Fruit fly (Drosophila melanogaster) whole organism, embryonic: Measurements from ENCODE around the gene CG10948.

Source experiments
- ATbp ChIP-seq: fragments of 200-800 bp; sonication (Bioruptor generic); optimal IDR thresholded peaks from 2 replicates; lab custom pipeline; 2017; ENCODE audit warnings: missing biosample characterization, mild to moderate bottlenecking, missing genetic modification characterization, missing genetic modification reagents
- Atf3 ChIP-seq: fragments of 200-800 bp; sonication (Bioruptor generic); optimal IDR thresholded peaks from 3 replicates; lab custom pipeline; 2016; ENCODE audit warnings: missing biosample characterization, missing genetic modification characterization
- CG10431 ChIP-seq: fragments of 200-800 bp; sonication (Bioruptor generic); optimal IDR thresholded peaks from 3 replicates; lab custom pipeline; 2018; ENCODE audit warnings: missing biosample characterization, mild to moderate bottlenecking, missing genetic modification characterization
- CG10543 ChIP-seq: fragments of 200-800 bp; sonication (Bioruptor generic); optimal IDR thresholded peaks from 3 replicates; lab custom pipeline; 2017; ENCODE audit warnings: missing biosample characterization, mild to moderate bottlenecking, missing genetic modification characterization, moderate library complexity
- CG13424 ChIP-seq: fragments of 200-800 bp; sonication (Bioruptor generic); optimal IDR thresholded peaks from 2 replicates; lab custom pipeline; 2019; ENCODE audit warnings: missing biosample characterization, mild to moderate bottlenecking, missing genetic modification characterization, moderate library complexity
- CG13894 ChIP-seq: fragments of 200-800 bp; sonication (Bioruptor generic); optimal IDR thresholded peaks from 3 replicates; lab custom pipeline; 2018; ENCODE audit warnings: missing biosample characterization, mild to moderate bottlenecking, missing genetic modification characterization, moderate library complexity
- CG14710 ChIP-seq: fragments of 200-800 bp; sonication (Bioruptor generic); optimal IDR thresholded peaks from 3 replicates; lab custom pipeline; 2019; ENCODE audit warnings: missing biosample characterization, mild to moderate bottlenecking, missing genetic modification characterization, moderate library complexity
- CG2875 ChIP-seq: fragments of 200-800 bp; sonication (Bioruptor generic); optimal IDR thresholded peaks from 2 replicates; lab custom pipeline; 2017; ENCODE audit warnings: missing biosample characterization, mild to moderate bottlenecking, missing genetic modification characterization, missing genetic modification reagents
- CG31224 ChIP-seq: fragments of 200-800 bp; sonication (Bioruptor generic); IDR thresholded peaks from 2 replicates; pipeline ENCODE4 v1.3.6; 2022; ENCODE audit warnings: missing biosample characterization, missing genetic modification characterization
- CG3838 ChIP-seq: fragments of 200-800 bp; sonication (Bioruptor generic); optimal IDR thresholded peaks from 3 replicates; lab custom pipeline; 2016; ENCODE audit warnings: missing biosample characterization, missing genetic modification characterization
- CG43689 ChIP-seq: fragments of 200-800 bp; sonication (Bioruptor generic); IDR thresholded peaks from 2 replicates; pipeline ENCODE4 v1.3.6; 2022; ENCODE audit warnings: missing biosample characterization, missing genetic modification characterization
- CG5180 ChIP-seq: fragments of 200-800 bp; sonication (Bioruptor generic); optimal IDR thresholded peaks from 3 replicates; lab custom pipeline; 2017; ENCODE audit warnings: missing biosample characterization, missing genetic modification characterization, mild to moderate bottlenecking, moderate library complexity, missing genetic modification reagents
- CG5953 ChIP-seq: fragments of 200-800 bp; sonication (Bioruptor generic); IDR thresholded peaks from 2 replicates; pipeline ENCODE4 v1.3.6; 2022; ENCODE audit warnings: missing biosample characterization, missing genetic modification characterization
- CG8478 ChIP-seq: fragments of >200 bp; optimal IDR thresholded peaks from 2 replicates; lab custom pipeline; 2018
- Dek ChIP-seq: fragments of 200-800 bp; sonication (Bioruptor generic); optimal IDR thresholded peaks from 3 replicates; lab custom pipeline; 2019; ENCODE audit warnings: missing biosample characterization, mild to moderate bottlenecking, missing genetic modification characterization, moderate library complexity
- Drgx ChIP-seq: fragments of 200-800 bp; sonication (Bioruptor generic); IDR thresholded peaks from 2 replicates; pipeline ENCODE4 v1.3.6; 2022; ENCODE audit warnings: missing biosample characterization, missing genetic modification characterization
- Eip74EF ChIP-seq, 2 experiments: fragments of 200-800 bp in 1 of 2; fragments of >200 bp in 1 of 2; sonication (Bioruptor generic) in 1 of 2; optimal IDR thresholded peaks; 2 replicates each; lab custom pipeline; 2017 to 2019; ENCODE audit warnings: missing biosample characterization in 2 of 2, missing genetic modification characterization in 2 of 2, mild to moderate bottlenecking in 1 of 2, moderate library complexity in 1 of 2
- Gug ChIP-seq: fragments of 200-800 bp; sonication (Bioruptor generic); IDR thresholded peaks from 4 replicates; pipeline ENCODE4 v1.3.6; 2022; ENCODE audit warnings: missing biosample characterization, missing genetic modification characterization
- HLH3B ChIP-seq: fragments of 200-800 bp; sonication (Bioruptor generic); IDR thresholded peaks from 2 replicates; pipeline ENCODE4 v1.3.6; 2022; ENCODE audit warnings: missing biosample characterization, missing genetic modification characterization
- HLH4C ChIP-seq: fragments of 200-800 bp; sonication (Bioruptor generic); IDR thresholded peaks from 3 replicates; pipeline ENCODE4 v1.3.6; 2022; ENCODE audit warnings: missing biosample characterization, missing genetic modification characterization; ENCODE audit not compliant: partially characterized antibody
- Lpt ChIP-seq: fragments of >200 bp; optimal IDR thresholded peaks from 2 replicates; lab custom pipeline; 2018; ENCODE audit warnings: missing biosample characterization, missing genetic modification characterization
- Myb ChIP-seq: fragments of 200-800 bp; sonication (Bioruptor generic); optimal IDR thresholded peaks from 2 replicates; lab custom pipeline; 2016; ENCODE audit warnings: missing biosample characterization, missing genetic modification characterization
- NC2α ChIP-seq: fragments of 200-800 bp; sonication (Bioruptor generic); optimal IDR thresholded peaks from 2 replicates; lab custom pipeline; 2016; ENCODE audit warnings: missing biosample characterization, missing genetic modification characterization
- Nf-YA ChIP-seq: fragments of 200-800 bp; sonication (Bioruptor generic); IDR thresholded peaks from 2 replicates; pipeline ENCODE4 v1.3.6; 2022; ENCODE audit warnings: missing biosample characterization, missing genetic modification characterization
- Sry-β ChIP-seq: fragments of 200-800 bp; sonication (Bioruptor generic); optimal IDR thresholded peaks from 2 replicates; lab custom pipeline; 2018; ENCODE audit warnings: missing biosample characterization, mild to moderate bottlenecking, missing genetic modification characterization, moderate library complexity
- Trl ChIP-seq, 3 experiments: fragments of >200 bp in 2 of 3; fragments of 200-800 bp in 1 of 3; sonication (Bioruptor generic) in 1 of 3; optimal IDR thresholded peaks; 2 replicates in 1 of 3; 3 replicates in 2 of 3; lab custom pipeline; 2016 to 2017; ENCODE audit warnings: missing biosample characterization in 1 of 3, missing genetic modification characterization in 1 of 3
- Xbp1 ChIP-seq: fragments of 200-800 bp; sonication (Bioruptor generic); optimal IDR thresholded peaks from 3 replicates; lab custom pipeline; 2016; ENCODE audit warnings: missing biosample characterization, mild to moderate bottlenecking, missing genetic modification characterization
- Xrp1 ChIP-seq: fragments of 200-800 bp; sonication (Bioruptor generic); IDR thresholded peaks from 2 replicates; pipeline ENCODE4 v1.3.6; 2022; ENCODE audit warnings: missing biosample characterization, missing genetic modification characterization
- bab2 ChIP-seq: fragments of 200-800 bp; sonication (Bioruptor generic); optimal IDR thresholded peaks from 2 replicates; lab custom pipeline; 2016; ENCODE audit warnings: missing biosample characterization, missing genetic modification characterization
- bsh ChIP-seq, 2 experiments: fragments of 200-800 bp; sonication (Bioruptor generic); optimal IDR thresholded peaks; 2 replicates each; lab custom pipeline; 2017 to 2018; ENCODE audit warnings: mild to moderate bottlenecking in 2 of 2, missing biosample characterization in 2 of 2, missing genetic modification characterization in 2 of 2, moderate library complexity in 1 of 2
- cad ChIP-seq: fragments of >200 bp; optimal IDR thresholded peaks from 2 replicates; lab custom pipeline; 2017; ENCODE audit warnings: missing biosample characterization, missing genetic modification characterization
- cg ChIP-seq: fragments of 200-800 bp; sonication (Bioruptor generic); optimal IDR thresholded peaks from 3 replicates; lab custom pipeline; 2019; ENCODE audit warnings: missing biosample characterization, mild to moderate bottlenecking, missing genetic modification characterization, moderate library complexity
- da ChIP-seq: fragments of 200-800 bp; sonication (Bioruptor generic); optimal IDR thresholded peaks from 2 replicates; lab custom pipeline; 2016; ENCODE audit warnings: missing biosample characterization, missing genetic modification characterization
- dysf ChIP-seq: fragments of 200-800 bp; sonication (Bioruptor generic); IDR thresholded peaks from 3 replicates; pipeline ENCODE4 v1.3.6; 2022; ENCODE audit warnings: missing biosample characterization, missing genetic modification characterization
- hkb ChIP-seq, 2 experiments: fragments of 200-800 bp in 1 of 2; fragments of >200 bp in 1 of 2; sonication (Bioruptor generic) in 1 of 2; IDR thresholded peaks in 1 of 2; optimal IDR thresholded peaks in 1 of 2; 2 replicates each; pipeline versions ENCODE4 v1.3.6 to Lab custom; 2017 to 2022; ENCODE audit warnings: missing biosample characterization in 1 of 2, missing genetic modification characterization in 1 of 2
- klu ChIP-seq: fragments of 200-800 bp; sonication (Bioruptor generic); IDR thresholded peaks from 2 replicates; pipeline ENCODE4 v1.3.6; 2022; ENCODE audit warnings: missing biosample characterization, missing genetic modification characterization
- lbe ChIP-seq: fragments of 200-800 bp; sonication (Bioruptor generic); optimal IDR thresholded peaks from 2 replicates; lab custom pipeline; 2016; ENCODE audit warnings: missing biosample characterization, mild to moderate bottlenecking, missing genetic modification characterization
- nmo ChIP-seq: fragments of 200-800 bp; sonication (Bioruptor generic); optimal IDR thresholded peaks from 2 replicates; lab custom pipeline; 2018; ENCODE audit warnings: missing biosample characterization, mild to moderate bottlenecking, missing genetic modification characterization, moderate library complexity
- otp ChIP-seq: fragments of 200-800 bp; sonication (Bioruptor generic); IDR thresholded peaks from 3 replicates; pipeline ENCODE4, ENCODE4 v1.3.6; 2022; ENCODE audit warnings: missing biosample characterization, missing genetic modification characterization
- prd ChIP-seq, 3 experiments: fragments of >200 bp in 2 of 3; fragments of 200-800 bp in 1 of 3; sonication (Bioruptor generic) in 1 of 3; optimal IDR thresholded peaks in 2 of 3; IDR thresholded peaks in 1 of 3; 2 replicates in 2 of 3; 3 replicates in 1 of 3; pipeline versions ENCODE4 v1.3.6 to Lab custom; 2017 to 2022; ENCODE audit warnings: missing biosample characterization in 1 of 3, missing genetic modification characterization in 1 of 3
- sens-2 ChIP-seq: fragments of 200-800 bp; sonication (Bioruptor generic); IDR thresholded peaks from 2 replicates; pipeline ENCODE4 v1.3.6; 2022; ENCODE audit warnings: missing biosample characterization, missing genetic modification characterization
- tap ChIP-seq: fragments of 200-800 bp; optimal IDR thresholded peaks from 3 replicates; lab custom pipeline; 2019; ENCODE audit warnings: missing biosample characterization, mild to moderate bottlenecking, missing genetic modification characterization, moderate library complexity
- z ChIP-seq: fragments of 200-800 bp; sonication (Bioruptor generic); IDR thresholded peaks from 3 replicates; pipeline ENCODE4 v1.3.6; 2022; ENCODE audit warnings: missing biosample characterization, missing genetic modification characterization

The CG10948 gene

dm6 chr3L:12804730-12805170 is 45.2 kb downstream of the CG10948 start, which contains the start of gene Atg1 (continued):
- TF ChIP-seq bab2 (GFP tag; lab: Kevin White, UChicago), result no peak
- no peak for TF ChIP-seq CG8478 (lab: Kevin White, UChicago)
- TF ChIP-seq bsh (GFP tag; optimal IDR thresholded peaks at IDR 0.05; lab: Kevin White, UChicago), result no peak
- TF ChIP-seq CG13894 (tag; lab: Kevin White, UChicago), result no peak
- peak; percentile 5 for TF ChIP-seq Myb (GFP tag; lab: Kevin White, UChicago)
- TF ChIP-seq CG3838 (GFP tag; lab: Kevin White, UChicago), result no peak
- TF ChIP-seq Dek (tag; lab: Kevin White, UChicago), result peak; percentile 2
- no peak for TF ChIP-seq ATbp (GFP tag; lab: Kevin White, UChicago)
- no peak for TF ChIP-seq hkb (optimal IDR thresholded peaks at IDR 0.05; lab: Kevin White, UChicago)
- peak; percentile 8; the same call in 1 of the 2 replicates for TF ChIP-seq hkb (GFP tag; IDR thresholded peaks at IDR 0.05; lab: Robert Waterston, UW)
- TF ChIP-seq HLH4C (GFP tag; lab: Robert Waterston, UW), result no peak
- TF ChIP-seq z (GFP tag; lab: Robert Waterston, UW), result no peak
- TF ChIP-seq Gug (GFP tag; lab: Robert Waterston, UW), result no peak
- TF ChIP-seq CG10543 (GFP tag; lab: Kevin White, UChicago), result no peak
- TF ChIP-seq CG10431 (GFP tag; lab: Kevin White, UChicago), result no peak
- TF ChIP-seq Drgx (GFP tag; lab: Robert Waterston, UW), result no peak
- no peak for TF ChIP-seq Sry-β (GFP tag; lab: Kevin White, UChicago)
- TF ChIP-seq sens-2 (GFP tag; lab: Robert Waterston, UW), result no peak
- peak in 1 of 2 experiments; percentile 69 for TF ChIP-seq Trl (optimal IDR thresholded peaks at IDR 0.05; lab: Kevin White, UChicago)
- TF ChIP-seq Trl (GFP tag; optimal IDR thresholded peaks at IDR 0.05; lab: Kevin White, UChicago), result no peak
- TF ChIP-seq klu, result peak; percentile 43; the same call in 1 of the 2 replicates
- no peak for TF ChIP-seq CG14710
- peak; percentile 61 for TF ChIP-seq cg (GFP tag; lab: Kevin White, UChicago)
- no peak for TF ChIP-seq CG13424
- no peak for TF ChIP-seq cad
- no peak for TF ChIP-seq dysf (GFP tag; lab: Robert Waterston, UW)
- TF ChIP-seq CG43689 (GFP tag; lab: Robert Waterston, UW), result no peak
- peak in 1 of 2 experiments; percentile 18 for TF ChIP-seq Eip74EF (GFP tag; optimal IDR thresholded peaks at IDR 0.05; lab: Kevin White, UChicago)
- TF ChIP-seq Lpt (GFP tag; lab: Kevin White, UChicago), result no peak
- no peak for TF ChIP-seq da
- TF ChIP-seq Xrp1, result no peak
- no peak for TF ChIP-seq tap
- no peak for TF ChIP-seq CG2875 (GFP tag; lab: Kevin White, UChicago)
- no peak for TF ChIP-seq Atf3 (GFP tag; lab: Kevin White, UChicago)
- TF ChIP-seq NC2α (GFP tag; lab: Kevin White, UChicago), result no peak
- TF ChIP-seq CG5180 (GFP tag; lab: Kevin White, UChicago), result no peak
- no peak for TF ChIP-seq CG5953
- no peak for TF ChIP-seq prd (optimal IDR thresholded peaks at IDR 0.05; lab: Kevin White, UChicago)
- TF ChIP-seq prd (GFP tag; IDR thresholded peaks at IDR 0.05; lab: Robert Waterston, UW), result no peak
- no peak for TF ChIP-seq nmo
- TF ChIP-seq Xbp1 (GFP tag; lab: Kevin White, UChicago), result no peak
- TF ChIP-seq Nf-YA (GFP tag; lab: Robert Waterston, UW), result no peak
- no peak for TF ChIP-seq HLH3B (GFP tag; lab: Robert Waterston, UW)
- no peak for TF ChIP-seq CG31224 (GFP tag; lab: Robert Waterston, UW)
- no peak; the same call in 2 of the 3 replicates for TF ChIP-seq otp (GFP tag; lab: Robert Waterston, UW)
- no peak for TF ChIP-seq lbe (GFP tag; lab: Kevin White, UChicago)
